Worm (Caenorhabditis elegans) whole organism, L1 larva: Measurements from ENCODE around the gene frh-1.

Experiments used
- blmp-1 ChIP-seq: fragments of 150-350 bp; optimal IDR thresholded peaks from 2 replicates; lab custom pipeline; 2014; ENCODE audit warnings: missing biosample characterization, missing genetic modification characterization
- ceh-8 ChIP-seq: fragments of 200-800 bp; sonication (Bioruptor generic); optimal IDR thresholded peaks from 2 replicates; lab custom pipeline; 2018; ENCODE audit warnings: mild to moderate bottlenecking, missing genetic modification characterization, moderate library complexity, missing compliant biosample characterization
- ceh-82 ChIP-seq, 3 experiments: fragments of 150-350 bp in 1 of 3; sonication (generic microtip) in 2 of 3; optimal IDR thresholded peaks; 2 replicates each; lab custom pipeline; 2014 to 2017; ENCODE audit warnings: missing biosample characterization in 3 of 3, missing genetic modification characterization in 3 of 3
- efl-1 ChIP-seq, 4 experiments: fragments of 150-350 bp; optimal IDR thresholded peaks in 3 of 4; peaks in 1 of 4; 1 replicate in 1 of 4; 2 replicates in 3 of 4; lab custom pipeline; 2014; ENCODE audit warnings: missing biosample characterization in 2 of 4, missing genetic modification characterization in 2 of 4, missing genetic modification reagents in 2 of 4
- egl-27 ChIP-seq, 2 experiments: fragments of 150-350 bp in 1 of 2; sonication (generic microtip); optimal IDR thresholded peaks; 3 replicates each; lab custom pipeline; 2017 to 2018; ENCODE audit warnings: missing biosample characterization in 2 of 2, missing genetic modification characterization in 2 of 2, missing genetic modification reagents in 2 of 2
- elt-3 ChIP-seq, 6 experiments: fragments of 150-350 bp in 1 of 6; sonication (generic microtip); optimal IDR thresholded peaks; 2 replicates each; lab custom pipeline; 2017 to 2018; ENCODE audit warnings: missing biosample characterization in 6 of 6, missing genetic modification characterization in 6 of 6, inconsistent platforms in 1 of 6
- ets-5 ChIP-seq: fragments of 200-800 bp; sonication (Bioruptor generic); IDR thresholded peaks from 2 replicates; pipeline ENCODE4 v1.3.6; 2022; ENCODE audit warnings: missing genetic modification characterization, missing compliant biosample characterization
- fkh-8 ChIP-seq: sonication (generic microtip); optimal IDR thresholded peaks from 2 replicates; lab custom pipeline; 2016; ENCODE audit warnings: mild to moderate bottlenecking, missing genetic modification characterization, missing compliant biosample characterization
- hlh-17 ChIP-seq: fragments of 200-800 bp; sonication (Bioruptor generic); optimal IDR thresholded peaks from 2 replicates; lab custom pipeline; 2018; ENCODE audit warnings: missing genetic modification characterization, mild to moderate bottlenecking, missing compliant biosample characterization, moderate library complexity, borderline replicate concordance
- jun-1 ChIP-seq: fragments of 150-350 bp; optimal IDR thresholded peaks from 2 replicates; lab custom pipeline; 2014; ENCODE audit warnings: missing biosample characterization, missing genetic modification reagents, missing genetic modification characterization
- lin-14 ChIP-seq: fragments of 200-800 bp; sonication (Bioruptor generic); optimal IDR thresholded peaks from 2 replicates; lab custom pipeline; 2018; ENCODE audit warnings: mild to moderate bottlenecking, missing genetic modification characterization, moderate library complexity, missing compliant biosample characterization
- lin-35 ChIP-seq, 2 experiments: fragments of 150-350 bp; optimal IDR thresholded peaks; 2 replicates each; lab custom pipeline; 2014; ENCODE audit warnings: missing biosample characterization in 2 of 2, missing genetic modification characterization in 2 of 2, missing genetic modification reagents in 2 of 2
- lin-39 ChIP-seq: fragments of 150-350 bp; optimal IDR thresholded peaks from 2 replicates; lab custom pipeline; 2014; ENCODE audit warnings: missing biosample characterization, missing genetic modification reagents, missing genetic modification characterization
- lir-3 ChIP-seq: sonication (generic microtip); optimal IDR thresholded peaks from 2 replicates; lab custom pipeline; 2016; ENCODE audit warnings: mild to moderate bottlenecking, missing genetic modification characterization, moderate library complexity, missing compliant biosample characterization; ENCODE audit not compliant: poor library complexity
- lsy-2 ChIP-seq, 2 experiments: fragments of 150-350 bp; optimal IDR thresholded peaks; 2 replicates each; lab custom pipeline; 2014; ENCODE audit warnings: missing biosample characterization in 2 of 2, missing genetic modification characterization in 2 of 2
- nhr-11 ChIP-seq: fragments of 150-350 bp; optimal IDR thresholded peaks from 2 replicates; lab custom pipeline; 2014; ENCODE audit warnings: missing biosample characterization, missing genetic modification characterization
- nhr-20 ChIP-seq: sonication (generic microtip); optimal IDR thresholded peaks from 2 replicates; lab custom pipeline; 2016; ENCODE audit warnings: mild to moderate bottlenecking, missing genetic modification characterization, missing compliant biosample characterization
- nhr-237 ChIP-seq: fragments of 150-350 bp; optimal IDR thresholded peaks from 2 replicates; lab custom pipeline; 2014; ENCODE audit warnings: missing biosample characterization, missing genetic modification characterization
- nhr-47 ChIP-seq: sonication (generic microtip); optimal IDR thresholded peaks from 2 replicates; lab custom pipeline; 2016; ENCODE audit warnings: mild to moderate bottlenecking, missing genetic modification characterization, moderate library complexity, missing compliant biosample characterization
- nhr-84 ChIP-seq: sonication (generic microtip); optimal IDR thresholded peaks from 2 replicates; lab custom pipeline; 2017; ENCODE audit warnings: missing biosample characterization, missing genetic modification characterization
- rnt-1 ChIP-seq: sonication (generic microtip); optimal IDR thresholded peaks from 2 replicates; lab custom pipeline; 2016; ENCODE audit warnings: mild to moderate bottlenecking, missing genetic modification characterization, moderate library complexity, missing compliant biosample characterization
- skn-1 ChIP-seq: fragments of 150-350 bp; optimal IDR thresholded peaks from 2 replicates; lab custom pipeline; 2014; ENCODE audit warnings: missing biosample characterization, missing genetic modification characterization
- swsn-7 ChIP-seq: sonication (generic microtip); optimal IDR thresholded peaks from 2 replicates; lab custom pipeline; 2016; ENCODE audit warnings: missing genetic modification characterization, missing compliant biosample characterization
- tlp-1 ChIP-seq: fragments of 150-350 bp; optimal IDR thresholded peaks from 2 replicates; lab custom pipeline; 2014; ENCODE audit warnings: missing biosample characterization, missing genetic modification characterization
- unc-30 ChIP-seq: sonication (generic microtip); optimal IDR thresholded peaks from 2 replicates; lab custom pipeline; 2017; ENCODE audit warnings: missing biosample characterization, missing genetic modification characterization
- xbp-1 ChIP-seq: sonication (generic microtip); optimal IDR thresholded peaks from 2 replicates; lab custom pipeline; 2016; ENCODE audit warnings: missing genetic modification characterization, missing compliant biosample characterization
- zag-1 ChIP-seq: fragments of 150-350 bp; optimal IDR thresholded peaks from 2 replicates; lab custom pipeline; 2014; ENCODE audit warnings: missing biosample characterization, missing genetic modification characterization
- ztf-11 ChIP-seq, 2 experiments: sonication (generic microtip); optimal IDR thresholded peaks; 2 replicates each; lab custom pipeline; 2016 to 2017; ENCODE audit warnings: missing genetic modification characterization in 2 of 2, missing biosample characterization in 1 of 2, missing compliant biosample characterization in 1 of 2
- ztf-4 ChIP-seq: fragments of 150-350 bp; optimal IDR thresholded peaks from 2 replicates; lab custom pipeline; 2014; ENCODE audit warnings: missing biosample characterization, missing genetic modification characterization

Gene frh-1

DNA sequence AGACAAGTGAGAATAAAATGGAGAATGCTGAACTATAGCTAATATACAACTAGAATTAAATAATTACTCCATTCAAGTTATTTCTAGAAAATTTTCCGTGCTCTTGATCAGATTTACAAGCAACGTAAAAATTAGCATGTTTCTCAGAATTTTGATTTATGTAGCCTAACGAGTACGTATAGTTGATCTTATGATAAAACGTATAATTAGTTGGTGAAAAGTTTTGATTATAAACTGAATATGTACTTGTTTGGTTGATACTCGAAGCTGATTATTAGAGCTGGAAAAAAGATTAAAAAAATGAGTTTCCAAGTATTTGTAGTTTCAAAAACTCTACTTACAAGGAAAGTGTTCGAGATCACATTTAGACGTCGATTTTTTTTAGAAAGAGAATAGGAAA, 20.7 kb upstream of the frh-1 start (continued):
- peak; percentile 9 for TF ChIP-seq swsn-7

DNA sequence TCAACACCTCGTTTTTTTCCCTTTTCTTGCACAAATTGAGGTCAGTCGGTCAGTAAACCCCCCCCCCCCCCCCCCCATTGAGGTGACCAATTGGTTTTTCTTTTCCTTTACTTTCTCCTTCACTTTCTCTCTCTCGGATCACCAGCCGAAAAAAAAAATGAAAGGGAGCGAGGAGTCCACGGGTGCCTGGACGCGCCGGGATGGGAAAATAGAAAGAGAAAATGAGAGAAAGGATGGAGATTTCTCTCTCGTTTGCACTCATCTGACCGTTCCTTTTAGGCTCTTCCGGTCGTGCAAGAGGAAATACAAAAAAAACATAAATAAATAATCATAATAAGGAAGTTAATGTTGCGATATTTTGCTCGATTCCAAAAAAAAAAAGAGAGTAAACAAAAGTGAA, 18.1 kb upstream of the frh-1 start:
- TF ChIP-seq lsy-2 (tag; optimal IDR thresholded peaks at IDR 0.05; lab: Kevin White, UChicago) (no peak), blmp-1 (tag; lab: Kevin White, UChicago) (peak; percentile 100)

DNA sequence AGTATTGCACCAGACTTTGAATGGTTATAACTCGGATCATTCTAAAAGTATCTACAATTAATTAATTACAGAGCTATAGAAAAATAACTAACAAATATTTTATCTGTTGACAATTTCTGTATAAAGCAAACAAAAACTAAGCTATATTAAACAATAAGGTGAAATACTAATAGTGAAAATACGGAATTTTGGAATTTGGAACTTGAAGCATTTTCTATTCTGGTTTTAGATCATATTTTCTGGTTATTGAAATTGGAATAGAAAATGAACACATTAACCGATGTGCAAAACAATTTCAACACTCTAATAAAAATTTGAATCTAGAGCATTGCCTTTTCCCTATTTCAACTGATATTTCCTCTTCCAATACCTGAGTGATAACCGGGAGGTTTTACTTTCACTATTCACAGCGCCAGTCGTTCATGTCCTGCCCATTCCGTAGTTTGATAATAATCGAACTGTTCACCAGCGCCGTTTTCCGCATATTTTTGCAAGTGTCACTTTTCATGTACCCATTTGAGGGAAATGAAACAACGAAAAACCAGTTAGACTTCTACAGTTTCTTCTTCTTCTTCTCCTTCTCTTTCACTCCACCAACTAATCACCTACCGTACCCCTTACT, 17.2 kb upstream of the frh-1 start:
- TF ChIP-seq blmp-1 (tag; lab: Kevin White, UChicago): peak; percentile 55
- no peak for TF ChIP-seq xbp-1 (tag; lab: Kevin White, UChicago)

DNA sequence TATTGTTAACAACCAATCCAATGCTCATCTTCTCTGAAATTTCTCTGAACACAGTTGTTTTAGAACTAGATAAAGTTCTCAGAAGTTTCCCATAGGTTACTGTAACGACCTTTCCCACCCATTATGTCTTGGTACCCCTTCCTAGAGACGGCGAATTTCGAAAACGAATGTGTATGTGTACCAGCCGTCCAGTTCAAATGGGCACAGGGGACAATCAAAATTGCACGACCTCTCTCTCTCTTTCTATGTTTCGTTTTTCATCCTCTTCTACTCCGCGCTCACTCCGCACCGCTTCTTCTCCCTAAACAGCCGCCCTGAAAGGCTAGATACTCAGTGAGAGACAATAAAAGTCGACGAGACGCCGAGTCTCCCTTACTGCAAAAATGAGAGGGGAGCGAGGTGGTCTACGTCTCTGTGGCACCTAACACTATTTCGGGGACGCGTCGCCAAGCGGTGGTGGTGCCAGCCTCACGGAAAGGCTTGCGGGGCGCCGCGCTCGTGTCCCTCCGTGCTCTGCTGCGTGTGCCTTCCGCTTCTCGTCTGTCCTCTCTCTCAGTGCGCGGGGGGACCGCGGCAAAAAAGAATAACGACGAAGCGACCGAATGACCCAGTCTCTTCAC, 15.7 kb upstream of the frh-1 start:
- TF ChIP-seq ztf-4 (tag; lab: Kevin White, UChicago) (peak; percentile 58), rnt-1 (tag; lab: Kevin White, UChicago) (peak; percentile 20), ceh-8 (peak; percentile 68), ztf-11 (tag; optimal IDR thresholded peaks at IDR 0.05; lab: Kevin White, UChicago) (peak in 1 of 2 experiments; percentile 12), lin-14 (GFP tag; lab: Kevin White, UChicago) (peak; percentile 21), efl-1 (optimal IDR thresholded peaks at IDR 0.05; lab: Kevin White, UChicago) (no peak), efl-1 (GFP tag; optimal IDR thresholded peaks at IDR 0.05 in 1 of 2; lab: Kevin White, UChicago) (peak in 1 of 2 experiments; percentile 71), nhr-20 (tag; lab: Kevin White, UChicago) (no peak), jun-1 (tag; lab: Kevin White, UChicago) (peak; percentile 23), hlh-17 (GFP tag; lab: Kevin White, UChicago) (no peak), unc-30 (no peak), ceh-82 (tag; optimal IDR thresholded peaks at IDR 0.05; lab: Kevin White, UChicago) (peak in 1 of 3 experiments; percentile 7), nhr-84 (tag; lab: Kevin White, UChicago) (no peak), nhr-47 (tag; lab: Kevin White, UChicago) (peak; percentile 12), tlp-1 (tag; lab: Kevin White, UChicago) (no peak), blmp-1 (tag; lab: Kevin White, UChicago) (peak; percentile 66), ets-5 (GFP tag; lab: Robert Waterston, UW) (no peak), nhr-237 (no peak), swsn-7 (peak; percentile 2)

DNA sequence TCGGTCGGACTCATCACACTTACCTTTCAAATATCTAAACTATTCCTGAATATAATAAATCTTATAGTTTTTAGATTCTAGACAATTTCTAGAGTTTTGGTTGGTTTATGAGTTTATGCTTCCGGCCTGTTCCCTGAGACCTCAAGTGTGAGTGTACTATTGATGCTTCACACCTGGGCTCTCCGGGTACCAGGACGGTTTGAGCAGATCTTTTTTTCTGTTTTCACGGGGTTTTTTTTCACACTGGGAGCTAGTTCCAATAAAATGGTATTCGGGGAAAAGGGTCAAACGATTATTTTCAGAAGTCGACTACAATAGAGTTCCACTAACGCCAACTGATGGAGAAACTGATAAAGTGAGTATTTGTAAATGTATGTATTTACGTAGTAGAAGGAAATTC, 15.1 kb upstream of the frh-1 start:
- TF ChIP-seq lir-3 (tag; lab: Kevin White, UChicago) (no peak), egl-27 (tag; optimal IDR thresholded peaks at IDR 0.05; lab: Kevin White, UChicago) (no peak), fkh-8 (no peak), lin-35 (GFP tag; optimal IDR thresholded peaks at IDR 0.05; lab: Kevin White, UChicago) (no peak)

DNA sequence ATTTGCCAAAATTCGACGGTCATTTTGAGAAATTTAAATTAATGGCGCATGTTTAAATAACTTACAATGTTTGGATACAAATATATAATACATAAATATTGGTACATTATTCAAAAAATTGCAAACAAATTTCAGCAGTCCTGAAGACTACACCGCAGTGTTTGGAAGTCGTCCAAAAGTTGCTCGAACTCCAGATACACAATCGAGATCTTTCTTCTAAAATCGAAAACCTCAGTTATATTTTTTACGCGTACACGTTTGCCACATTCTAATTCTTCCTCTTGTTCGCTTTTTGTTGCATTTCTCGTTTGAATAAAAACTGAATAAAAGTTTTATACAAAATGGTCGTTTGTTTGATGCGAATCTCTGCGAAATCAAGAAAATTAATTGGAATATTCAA, 13.0 kb upstream of the frh-1 start, which contains the start of gene tsp-18:
TSS of gene tsp-18 (plus strand) at position 301 of the 400 bp plus-strand sequence.
- TF ChIP-seq tlp-1 (tag; lab: Kevin White, UChicago): no peak
- TF ChIP-seq zag-1 (tag; lab: Kevin White, UChicago): no peak
- TF ChIP-seq ztf-4 (tag; lab: Kevin White, UChicago): no peak
- TF ChIP-seq lin-39 (tag; lab: Kevin White, UChicago): no peak
- no peak for TF ChIP-seq rnt-1 (tag; lab: Kevin White, UChicago)
- no peak for TF ChIP-seq elt-3 (tag; optimal IDR thresholded peaks at IDR 0.05; lab: Kevin White, UChicago)
- no peak for TF ChIP-seq nhr-11 (tag; lab: Kevin White, UChicago)
- no peak for TF ChIP-seq ets-5 (GFP tag; lab: Robert Waterston, UW)
- no peak for TF ChIP-seq skn-1 (tag; lab: Kevin White, UChicago)
- TF ChIP-seq lin-35 (GFP tag; optimal IDR thresholded peaks at IDR 0.05; lab: Kevin White, UChicago): no peak
